Worm (Caenorhabditis elegans): ENCODE data around the gene nlp-63.

ce11 chrII:10189369-10189768, 34.2 kb downstream of the nlp-63 start, which contains the start of gene cdc-25.4:
- TF ChIP-seq K12H6.12 (tag; optimal IDR thresholded peaks at IDR 0.05) (no peak), pbrm-1 (GFP tag; IDR thresholded peaks at IDR 0.05) (no peak), ets-4 (GFP tag; optimal IDR thresholded peaks at IDR 0.05) (no peak), rcor-1 (GFP tag; IDR thresholded peaks at IDR 0.05) (no peak), ama-1 (optimal IDR thresholded peaks at IDR 0.05) (no peak), ama-1 (GFP tag; optimal IDR thresholded peaks at IDR 0.05) (no peak), F37B4.10 (GFP tag; IDR thresholded peaks at IDR 0.05) (no peak)

All from whole organism, young adult.